Worm (Caenorhabditis elegans) whole organism, L2 larva: ENCODE measurements around the gene fbxb-114.
A peak's percentile ranks its signal among the peaks of the same experiment; 100 is the strongest.
"Not testable (repeated sequence)": the region's sequence is repeated elsewhere in the genome, so short reads cannot be mapped to it uniquely, and the experiment has no call there.

ENCODE experiments used
- C34F6.9 ChIP-seq: fragments of 150-350 bp; optimal IDR thresholded peaks from 2 replicates; lab custom pipeline; 2014; ENCODE audit warnings: missing biosample characterization, missing genetic modification characterization
- F13H6.1 ChIP-seq: sonication (generic microtip); optimal IDR thresholded peaks from 2 replicates; lab custom pipeline; 2016; ENCODE audit warnings: missing genetic modification characterization, missing compliant biosample characterization
- Y55F3AM.14 ChIP-seq: fragments of 200-800 bp; sonication (Bioruptor generic); optimal IDR thresholded peaks from 2 replicates; lab custom pipeline; 2018; ENCODE audit warnings: mild to moderate bottlenecking, missing genetic modification characterization, missing compliant biosample characterization
- ZK546.5 ChIP-seq: sonication (generic microtip); optimal IDR thresholded peaks from 2 replicates; lab custom pipeline; 2017; ENCODE audit warnings: missing biosample characterization, missing genetic modification characterization
- aly-2 ChIP-seq: fragments of 150-350 bp; optimal IDR thresholded peaks from 2 replicates; lab custom pipeline; 2014; ENCODE audit warnings: missing biosample characterization, missing genetic modification characterization
- ama-1 ChIP-seq: fragments of 150-350 bp; optimal IDR thresholded peaks from 2 replicates; lab custom pipeline; 2018; ENCODE audit warnings: inconsistent platforms
- blmp-1 ChIP-seq: sonication (generic microtip); optimal IDR thresholded peaks from 2 replicates; lab custom pipeline; 2017; ENCODE audit warnings: missing genetic modification characterization, mild to moderate bottlenecking, missing compliant biosample characterization, antibody characterized with exemption, moderate library complexity; ENCODE audit not compliant: insufficient read depth
- ceh-16 ChIP-seq: fragments of 150-350 bp; optimal IDR thresholded peaks from 2 replicates; lab custom pipeline; 2014; ENCODE audit warnings: missing biosample characterization, missing genetic modification characterization
- ceh-82 ChIP-seq: fragments of 150-350 bp; optimal IDR thresholded peaks from 2 replicates; lab custom pipeline; 2014; ENCODE audit warnings: missing biosample characterization, missing genetic modification characterization
- crh-2 ChIP-seq: sonication (generic microtip); optimal IDR thresholded peaks from 2 replicates; lab custom pipeline; 2017; ENCODE audit warnings: missing biosample characterization, missing genetic modification characterization
- elt-1 ChIP-seq: fragments of 150-350 bp; optimal IDR thresholded peaks from 2 replicates; lab custom pipeline; 2014; ENCODE audit warnings: missing biosample characterization, missing genetic modification characterization
- fos-1 ChIP-seq: fragments of 150-350 bp; optimal IDR thresholded peaks from 2 replicates; lab custom pipeline; 2014; ENCODE audit warnings: missing biosample characterization, missing genetic modification characterization
- gmeb-1 ChIP-seq: fragments of 150-350 bp; optimal IDR thresholded peaks from 2 replicates; lab custom pipeline; 2014; ENCODE audit warnings: missing biosample characterization, missing genetic modification characterization
- lin-13 ChIP-seq: fragments of 150-350 bp; optimal IDR thresholded peaks from 2 replicates; lab custom pipeline; 2014; ENCODE audit warnings: missing biosample characterization, missing genetic modification reagents, missing genetic modification characterization
- lin-39 ChIP-seq: fragments of 150-350 bp; optimal IDR thresholded peaks from 2 replicates; lab custom pipeline; 2014; ENCODE audit warnings: missing biosample characterization, missing genetic modification reagents, missing genetic modification characterization
- lsy-2 ChIP-seq, 2 experiments: fragments of 150-350 bp in 1 of 2; sonication (generic microtip) in 1 of 2; optimal IDR thresholded peaks; 2 replicates each; lab custom pipeline; 2014 to 2017; ENCODE audit warnings: missing biosample characterization in 2 of 2, missing genetic modification characterization in 2 of 2
- mab-5 ChIP-seq: fragments of 150-350 bp; optimal IDR thresholded peaks from 2 replicates; lab custom pipeline; 2014; ENCODE audit warnings: missing biosample characterization, missing genetic modification characterization
- mbf-1 ChIP-seq: sonication (generic microtip); optimal IDR thresholded peaks from 2 replicates; lab custom pipeline; 2017; ENCODE audit warnings: missing biosample characterization, missing genetic modification characterization
- mdl-1 ChIP-seq, 2 experiments: fragments of 150-350 bp in 1 of 2; sonication (generic microtip) in 1 of 2; optimal IDR thresholded peaks; 2 replicates each; lab custom pipeline; 2017; ENCODE audit warnings: missing biosample characterization in 2 of 2, missing genetic modification characterization in 2 of 2
- nhr-129 ChIP-seq: fragments of 150-350 bp; optimal IDR thresholded peaks from 2 replicates; lab custom pipeline; 2014; ENCODE audit warnings: missing biosample characterization, missing genetic modification characterization
- nhr-21 ChIP-seq: fragments of 150-350 bp; optimal IDR thresholded peaks from 2 replicates; lab custom pipeline; 2014; ENCODE audit warnings: missing biosample characterization, missing genetic modification characterization
- nhr-237 ChIP-seq: fragments of 150-350 bp; optimal IDR thresholded peaks from 2 replicates; lab custom pipeline; 2014; ENCODE audit warnings: missing biosample characterization, missing genetic modification characterization
- nhr-25 ChIP-seq: fragments of 150-350 bp; sonication (generic microtip); optimal IDR thresholded peaks from 3 replicates; lab custom pipeline; 2014; ENCODE audit warnings: missing biosample characterization, missing genetic modification characterization
- sem-4 ChIP-seq: fragments of 150-350 bp; optimal IDR thresholded peaks from 2 replicates; lab custom pipeline; 2014; ENCODE audit warnings: missing biosample characterization, missing genetic modification reagents, missing genetic modification characterization
- sma-3 ChIP-seq: sonication (generic microtip); optimal IDR thresholded peaks from 2 replicates; lab custom pipeline; 2016; ENCODE audit warnings: missing genetic modification reagents, missing genetic modification characterization, missing compliant biosample characterization
- sma-9 ChIP-seq, 2 experiments: fragments of 150-350 bp in 1 of 2; sonication (generic microtip) in 1 of 2; optimal IDR thresholded peaks; 2 replicates each; lab custom pipeline; 2014 to 2016; ENCODE audit warnings: missing genetic modification characterization in 2 of 2, mild to moderate bottlenecking in 1 of 2, missing biosample characterization in 1 of 2, missing compliant biosample characterization in 1 of 2, missing genetic modification reagents in 1 of 2, moderate library complexity in 1 of 2
- unc-39 ChIP-seq: fragments of 150-350 bp; optimal IDR thresholded peaks from 2 replicates; lab custom pipeline; 2014; ENCODE audit warnings: missing biosample characterization, missing genetic modification characterization
- unc-62 ChIP-seq: fragments of 150-350 bp; optimal IDR thresholded peaks from 2 replicates; lab custom pipeline; 2014; ENCODE audit warnings: missing biosample characterization, missing genetic modification reagents, missing genetic modification characterization
- zag-1 ChIP-seq: fragments of 150-350 bp; optimal IDR thresholded peaks from 2 replicates; lab custom pipeline; 2014; ENCODE audit warnings: missing biosample characterization, missing genetic modification characterization
- ztf-1 ChIP-seq: fragments of 200-800 bp; sonication (Bioruptor generic); conservative IDR thresholded peaks from 2 replicates; pipeline ENCODE4 v1.3.6; 2022; ENCODE audit warnings: missing genetic modification characterization, missing compliant biosample characterization
- ztf-4 ChIP-seq: fragments of 150-350 bp; optimal IDR thresholded peaks from 2 replicates; lab custom pipeline; 2014; ENCODE audit warnings: missing biosample characterization, missing genetic modification characterization

Gene fbxb-114

DNA sequence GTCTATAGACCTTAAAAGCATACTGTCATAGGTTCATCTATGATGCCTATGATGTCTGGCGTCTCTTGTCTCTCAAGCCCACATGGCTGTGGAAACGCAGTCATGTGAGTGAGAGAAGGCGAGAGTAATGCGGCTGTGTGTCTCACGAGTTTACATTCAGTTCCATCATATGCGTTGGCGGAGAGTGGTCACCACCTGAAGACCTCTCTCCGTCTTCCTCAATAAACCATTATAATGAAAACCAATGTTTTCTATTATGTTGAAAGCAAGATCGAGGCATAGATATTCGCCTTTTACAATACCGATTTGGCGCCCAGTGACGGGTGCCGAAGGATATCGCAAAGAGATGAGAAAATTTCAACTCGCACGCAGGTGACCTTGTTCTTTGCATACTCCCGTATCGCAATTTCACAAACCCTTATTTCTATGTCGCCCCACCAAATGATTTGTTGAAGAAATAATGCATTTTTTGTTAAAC is 19.7 kb upstream of the fbxb-114 start:
- TF ChIP-seq mdl-1 (tag; optimal IDR thresholded peaks at IDR 0.05; lab: Kevin White, UChicago) (peak in 1 of 2 experiments; percentile 36), fos-1 (tag; lab: Kevin White, UChicago) (peak; percentile 19), sma-3 (GFP tag; lab: Kevin White, UChicago) (peak; percentile 51), C34F6.9 (tag; lab: Kevin White, UChicago) (peak; percentile 43), F13H6.1 (peak; percentile 34), blmp-1 (tag; lab: Kevin White, UChicago) (peak; percentile 42), nhr-21 (tag; lab: Kevin White, UChicago) (peak; percentile 65), nhr-25 (tag; lab: Kevin White, UChicago) (peak; percentile 85), nhr-129 (tag; lab: Kevin White, UChicago) (peak; percentile 85), sma-9 (GFP tag; optimal IDR thresholded peaks at IDR 0.05; lab: Kevin White, UChicago) (peak; percentile 72)
- TF ChIP-seq sma-9 (tag; optimal IDR thresholded peaks at IDR 0.05; lab: Kevin White, UChicago), result not testable (repeated sequence)

DNA sequence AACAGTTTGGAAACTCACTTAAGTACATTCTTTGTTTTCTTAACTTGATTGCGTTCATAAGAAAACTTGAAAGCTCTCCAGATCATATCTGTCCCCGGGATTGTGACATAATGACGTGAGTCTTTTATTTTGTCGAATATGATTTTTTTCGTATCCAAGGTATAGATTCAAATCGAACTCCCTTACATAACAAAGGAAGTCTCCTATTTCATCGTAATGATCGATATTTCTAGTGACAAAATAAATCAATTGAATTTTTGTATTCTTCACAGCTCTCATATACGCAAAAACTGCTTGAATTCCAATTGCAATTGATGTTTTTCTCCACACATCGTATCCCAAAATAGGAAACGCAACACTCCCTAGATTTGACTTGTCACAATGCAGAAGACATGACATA is 19.0 kb upstream of the fbxb-114 start:
- TF ChIP-seq sma-3 (GFP tag; lab: Kevin White, UChicago), result no peak
- TF ChIP-seq sma-9 (GFP tag; optimal IDR thresholded peaks at IDR 0.05; lab: Kevin White, UChicago), result no peak
- no peak for TF ChIP-seq sma-9 (tag; optimal IDR thresholded peaks at IDR 0.05; lab: Kevin White, UChicago)
- no peak for TF ChIP-seq lsy-2 (tag; optimal IDR thresholded peaks at IDR 0.05; lab: Kevin White, UChicago)
- no peak for TF ChIP-seq lin-13 (GFP tag; lab: Kevin White, UChicago)
- no peak for TF ChIP-seq mab-5 (tag; lab: Kevin White, UChicago)
- no peak for TF ChIP-seq sem-4 (tag; lab: Kevin White, UChicago)
- no peak for TF ChIP-seq unc-62 (GFP tag; lab: Kevin White, UChicago)
- no peak for TF ChIP-seq unc-39 (tag; lab: Kevin White, UChicago)
- no peak for TF ChIP-seq ceh-16 (tag; lab: Kevin White, UChicago)
- no peak for TF ChIP-seq ZK546.5 (tag; lab: Kevin White, UChicago)
- no peak for TF ChIP-seq mbf-1 (tag; lab: Kevin White, UChicago)

DNA sequence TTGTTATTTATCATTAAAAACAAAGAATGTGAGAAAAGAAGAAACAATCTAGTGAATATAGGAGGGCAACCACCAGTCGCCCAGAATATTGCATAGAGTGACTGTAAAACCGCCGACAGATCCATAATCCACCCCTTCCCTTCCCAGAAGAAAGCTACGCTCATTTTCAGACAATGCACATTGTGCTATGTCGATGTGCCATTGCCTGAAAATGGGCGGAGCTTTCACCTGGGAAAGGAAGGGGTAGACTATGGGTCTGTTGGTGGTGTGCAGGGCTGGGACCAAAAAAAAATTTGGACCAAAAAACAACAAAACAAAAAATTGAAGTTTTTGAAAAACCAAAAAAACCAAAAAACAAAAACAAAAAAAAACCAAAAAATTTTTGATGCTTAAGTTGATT is 18.0 kb upstream of the fbxb-114 start, which contains the start of gene F39F10.4:
Gene F39F10.4 (minus strand): TSS at position 101 of the 400 bp plus-strand sequence.
- TF ChIP-seq unc-62 (GFP tag; lab: Kevin White, UChicago), result no peak
- TF ChIP-seq aly-2, result no peak
- TF ChIP-seq Y55F3AM.14 (GFP tag; lab: Kevin White, UChicago), result no peak

DNA sequence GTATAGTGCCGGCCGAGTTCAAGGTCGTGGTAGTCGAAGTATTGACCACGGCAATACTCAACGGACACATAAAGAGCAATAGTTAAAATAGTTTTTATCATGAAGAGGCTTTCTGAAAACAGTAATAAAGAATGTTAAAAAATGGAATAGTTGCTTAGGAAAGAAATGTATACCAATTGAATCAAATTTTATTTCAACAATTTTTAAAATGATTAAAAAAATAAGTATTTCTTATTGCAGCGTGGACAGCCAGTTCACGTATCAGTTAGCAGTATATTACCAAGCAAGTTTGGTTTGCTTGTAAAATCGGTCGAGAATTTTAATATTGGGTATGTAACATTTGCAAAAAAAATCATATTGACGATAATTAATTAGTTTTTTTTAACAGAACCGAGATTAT is 8.0 kb upstream of the fbxb-114 start, which contains the start of gene F39F10.5:
Gene F39F10.5 (minus strand): TSS at position 101 of the 400 bp plus-strand sequence.
- TF ChIP-seq ceh-16, fos-1, nhr-21 (tag; lab: Kevin White, UChicago): not testable (repeated sequence)
- TF ChIP-seq, all 48 proteins: peak for 0; not testable (repeated sequence) for 48

DNA sequence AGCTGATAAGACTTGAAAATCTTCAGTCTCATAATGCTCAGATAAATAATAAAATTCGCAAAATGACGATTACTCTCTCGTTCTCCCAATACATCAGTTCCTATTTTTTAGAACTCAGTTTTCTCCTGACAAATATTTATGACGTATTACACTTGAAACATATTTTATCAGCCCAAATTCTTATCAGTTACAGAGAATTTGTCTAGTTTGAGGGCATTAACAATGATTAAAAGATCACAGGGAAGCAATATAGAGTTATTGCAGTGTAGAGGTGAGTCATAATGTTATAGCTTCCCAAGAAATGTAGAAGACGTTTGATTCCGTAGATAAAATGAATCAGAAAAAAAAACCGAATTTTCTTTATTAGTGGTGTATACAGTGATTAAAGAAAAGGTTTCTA is 2.2 kb upstream of the fbxb-114 start:
- TF ChIP-seq sma-9 (GFP tag; optimal IDR thresholded peaks at IDR 0.05; lab: Kevin White, UChicago), result peak; percentile 1
- TF ChIP-seq sma-9 (tag; optimal IDR thresholded peaks at IDR 0.05; lab: Kevin White, UChicago), result no peak
- peak; percentile 80 for TF ChIP-seq fos-1 (tag; lab: Kevin White, UChicago)
- TF ChIP-seq nhr-237 (tag; lab: Kevin White, UChicago), result no peak

DNA sequence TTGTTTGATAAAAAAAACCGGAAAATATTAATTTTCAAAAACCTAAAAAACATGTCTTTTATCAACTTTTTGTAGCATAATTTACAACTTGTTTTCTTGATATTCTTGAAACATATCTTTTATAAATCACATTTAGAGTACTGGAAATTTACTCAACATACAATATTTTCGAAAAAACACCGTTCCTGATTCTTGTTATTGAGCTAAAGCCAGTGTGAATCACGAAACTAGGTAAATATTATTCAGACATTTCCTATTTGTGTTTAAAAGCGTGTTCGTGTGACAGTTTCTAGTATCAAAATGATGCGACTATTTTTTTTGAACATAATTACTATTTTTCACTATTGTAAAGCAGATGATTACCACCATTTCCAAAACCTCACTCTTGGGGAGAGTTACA is 2.0 kb downstream of the fbxb-114 start, which contains the start of gene C30E1.4:
Gene C30E1.4 (plus strand): TSS at position 301 of the 400 bp plus-strand sequence.
- no peak for TF ChIP-seq unc-62 (GFP tag; lab: Kevin White, UChicago)
- TF ChIP-seq ceh-16 (tag; lab: Kevin White, UChicago), result no peak
- TF ChIP-seq gmeb-1 (tag; lab: Kevin White, UChicago), result no peak
- no peak for TF ChIP-seq zag-1 (tag; lab: Kevin White, UChicago)
- TF ChIP-seq ama-1 (lab: Kevin White, UChicago), result no peak
- TF ChIP-seq lsy-2 (tag; optimal IDR thresholded peaks at IDR 0.05; lab: Kevin White, UChicago), result no peak
- TF ChIP-seq aly-2, result no peak
- no peak for TF ChIP-seq crh-2
- no peak for TF ChIP-seq blmp-1 (tag; lab: Kevin White, UChicago)
- TF ChIP-seq elt-1 (tag; lab: Kevin White, UChicago), result no peak
- TF ChIP-seq sma-9 (GFP tag; optimal IDR thresholded peaks at IDR 0.05; lab: Kevin White, UChicago), result no peak
- TF ChIP-seq sma-9 (tag; optimal IDR thresholded peaks at IDR 0.05; lab: Kevin White, UChicago), result no peak
- no peak for TF ChIP-seq sem-4 (tag; lab: Kevin White, UChicago)
- no peak for TF ChIP-seq ceh-82 (tag; lab: Kevin White, UChicago)
- TF ChIP-seq nhr-21 (tag; lab: Kevin White, UChicago), result no peak
- TF ChIP-seq ztf-1 (GFP tag; lab: Robert Waterston, UW), result no peak
- no peak for TF ChIP-seq ztf-4
- no peak for TF ChIP-seq lin-39 (tag; lab: Kevin White, UChicago)
